Fruit fly (Drosophila melanogaster) whole organism, embryonic: ENCODE measurements around the gene dyw.

Experiments
- Abd-B ChIP-seq: fragments of 200-800 bp; sonication (Bioruptor generic); optimal IDR thresholded peaks from 2 replicates; lab custom pipeline; 2018; ENCODE audit warnings: missing biosample characterization, mild to moderate bottlenecking, missing genetic modification characterization, moderate library complexity
- Asciz ChIP-seq: fragments of 200-800 bp; sonication (Bioruptor generic); optimal IDR thresholded peaks from 2 replicates; lab custom pipeline; 2017; ENCODE audit warnings: missing biosample characterization, mild to moderate bottlenecking, missing genetic modification characterization, missing genetic modification reagents
- Atf3 ChIP-seq: fragments of 200-800 bp; sonication (Bioruptor generic); optimal IDR thresholded peaks from 3 replicates; lab custom pipeline; 2016; ENCODE audit warnings: missing biosample characterization, missing genetic modification characterization
- B-H1 ChIP-seq: fragments of 200-800 bp; sonication (Bioruptor generic); IDR thresholded peaks from 3 replicates; pipeline ENCODE4 v1.3.6; 2022; ENCODE audit warnings: missing biosample characterization, missing genetic modification characterization
- CG10979 ChIP-seq: fragments of 200-800 bp; sonication (Bioruptor generic); optimal IDR thresholded peaks from 2 replicates; lab custom pipeline; 2018; ENCODE audit warnings: missing biosample characterization, mild to moderate bottlenecking, missing genetic modification characterization, moderate library complexity
- CG12299 ChIP-seq: fragments of 200-800 bp; sonication (Bioruptor generic); optimal IDR thresholded peaks from 2 replicates; lab custom pipeline; 2018; ENCODE audit warnings: missing biosample characterization, mild to moderate bottlenecking, missing genetic modification characterization
- CG16863 ChIP-seq: fragments of 200-800 bp; sonication (Bioruptor generic); optimal IDR thresholded peaks from 3 replicates; lab custom pipeline; 2016; ENCODE audit warnings: missing biosample characterization, missing genetic modification characterization
- CG17568 ChIP-seq: fragments of 200-800 bp; sonication (Bioruptor generic); optimal IDR thresholded peaks from 2 replicates; lab custom pipeline; 2018; ENCODE audit warnings: missing biosample characterization, mild to moderate bottlenecking, missing genetic modification characterization, moderate library complexity
- CG18011 ChIP-seq: fragments of 200-800 bp; sonication (Bioruptor generic); optimal IDR thresholded peaks from 2 replicates; lab custom pipeline; 2017; ENCODE audit warnings: missing biosample characterization, missing genetic modification characterization, mild to moderate bottlenecking, moderate library complexity, missing genotype
- CG2889 ChIP-seq: fragments of 200-800 bp; sonication (Bioruptor generic); IDR thresholded peaks from 3 replicates; pipeline ENCODE4 v1.3.6; 2022; ENCODE audit warnings: missing biosample characterization, missing genetic modification characterization
- CG31224 ChIP-seq: fragments of 200-800 bp; sonication (Bioruptor generic); IDR thresholded peaks from 2 replicates; pipeline ENCODE4 v1.3.6; 2022; ENCODE audit warnings: missing biosample characterization, missing genetic modification characterization
- CG3281 ChIP-seq: fragments of 200-800 bp; sonication (Bioruptor generic); optimal IDR thresholded peaks from 3 replicates; lab custom pipeline; 2017; ENCODE audit warnings: missing biosample characterization, mild to moderate bottlenecking, missing genetic modification characterization
- CG4282 ChIP-seq: fragments of 200-800 bp; sonication (Bioruptor generic); optimal IDR thresholded peaks from 2 replicates; lab custom pipeline; 2016; ENCODE audit warnings: missing biosample characterization, missing genetic modification characterization
- CG8290 ChIP-seq, 3 experiments: fragments of 200-800 bp; sonication (Bioruptor generic); optimal IDR thresholded peaks; 2 replicates each; lab custom pipeline; 2016 to 2019; ENCODE audit warnings: missing biosample characterization in 3 of 3, missing genetic modification characterization in 3 of 3, mild to moderate bottlenecking in 2 of 3, moderate library complexity in 1 of 3
- CG8944 ChIP-seq: fragments of 200-800 bp; sonication (Bioruptor generic); optimal IDR thresholded peaks from 3 replicates; lab custom pipeline; 2016; ENCODE audit warnings: missing biosample characterization, missing genetic modification characterization
- CTCF ChIP-seq: fragments of 200-800 bp; sonication (Bioruptor generic); optimal IDR thresholded peaks from 2 replicates; lab custom pipeline; 2017; ENCODE audit warnings: missing biosample characterization, mild to moderate bottlenecking, missing genetic modification characterization, moderate library complexity
- CrebB ChIP-seq: fragments of 200-800 bp; sonication (Bioruptor generic); optimal IDR thresholded peaks from 3 replicates; lab custom pipeline; 2018; ENCODE audit warnings: missing biosample characterization, mild to moderate bottlenecking, missing genetic modification characterization
- H2.0 ChIP-seq: fragments of 200-800 bp; sonication (Bioruptor generic); IDR thresholded peaks from 2 replicates; pipeline ENCODE4 v1.3.6; 2022; ENCODE audit warnings: missing biosample characterization, missing genetic modification characterization
- Hr3 ChIP-seq: fragments of 200-800 bp; sonication (Bioruptor generic); optimal IDR thresholded peaks from 3 replicates; lab custom pipeline; 2016; ENCODE audit warnings: missing biosample characterization, missing genetic modification characterization
- Kr ChIP-seq: fragments of 200-800 bp; sonication (Bioruptor generic); optimal IDR thresholded peaks from 2 replicates; lab custom pipeline; 2017; ENCODE audit warnings: missing biosample characterization, mild to moderate bottlenecking, missing genetic modification characterization
- MESR4 ChIP-seq: fragments of 200-800 bp; sonication (Bioruptor generic); optimal IDR thresholded peaks from 2 replicates; lab custom pipeline; 2018; ENCODE audit warnings: missing biosample characterization, mild to moderate bottlenecking, missing genetic modification characterization, moderate library complexity
- Max ChIP-seq: fragments of 200-800 bp; sonication (Bioruptor generic); optimal IDR thresholded peaks from 2 replicates; lab custom pipeline; 2016; ENCODE audit warnings: missing biosample characterization, mild to moderate bottlenecking, missing genetic modification characterization
- Rfx ChIP-seq: fragments of 200-800 bp; sonication (Bioruptor generic); IDR thresholded peaks from 2 replicates; pipeline ENCODE4 v1.3.6; 2022; ENCODE audit warnings: missing biosample characterization, missing genetic modification characterization
- Sry-δ ChIP-seq: fragments of 200-800 bp; sonication (Bioruptor generic); optimal IDR thresholded peaks from 2 replicates; lab custom pipeline; 2016; ENCODE audit warnings: missing biosample characterization, missing genetic modification characterization
- bbx ChIP-seq: fragments of 200-800 bp; sonication (Bioruptor generic); IDR thresholded peaks from 2 replicates; pipeline ENCODE4 v1.3.6; 2022; ENCODE audit warnings: missing biosample characterization, missing genetic modification characterization; ENCODE audit not compliant: partially characterized antibody
- bigmax ChIP-seq: fragments of 200-800 bp; sonication (Bioruptor generic); optimal IDR thresholded peaks from 2 replicates; lab custom pipeline; 2018; ENCODE audit warnings: missing biosample characterization, mild to moderate bottlenecking, missing genetic modification characterization
- bowl ChIP-seq: fragments of 200-800 bp; sonication (Bioruptor generic); IDR thresholded peaks from 2 replicates; pipeline ENCODE4 v1.3.6; 2022; ENCODE audit warnings: missing biosample characterization, missing genetic modification characterization
- btn ChIP-seq: fragments of 200-800 bp; sonication (Bioruptor generic); optimal IDR thresholded peaks from 2 replicates; lab custom pipeline; 2016; ENCODE audit warnings: missing biosample characterization, missing genetic modification characterization
- ci ChIP-seq: fragments of 200-800 bp; sonication (Bioruptor generic); IDR thresholded peaks from 3 replicates; pipeline ENCODE4 v1.3.6; 2022; ENCODE audit warnings: missing biosample characterization, missing genetic modification characterization
- cwo ChIP-seq: fragments of 200-800 bp; sonication (Bioruptor generic); optimal IDR thresholded peaks from 3 replicates; lab custom pipeline; 2017; ENCODE audit warnings: missing biosample characterization, missing genetic modification characterization, mild to moderate bottlenecking, moderate library complexity, missing genetic modification reagents
- en ChIP-seq: fragments of 200-800 bp; sonication (Bioruptor generic); optimal IDR thresholded peaks from 2 replicates; lab custom pipeline; 2016; ENCODE audit warnings: missing biosample characterization, missing genetic modification characterization
- fd3F ChIP-seq: fragments of 200-800 bp; sonication (Bioruptor generic); optimal IDR thresholded peaks from 2 replicates; lab custom pipeline; 2018; ENCODE audit warnings: missing biosample characterization, mild to moderate bottlenecking, missing genetic modification characterization, moderate library complexity
- fru ChIP-seq: fragments of >200 bp; optimal IDR thresholded peaks from 2 replicates; lab custom pipeline; 2017
- jigr1 ChIP-seq: fragments of 200-800 bp; sonication (Bioruptor generic); IDR thresholded peaks from 3 replicates; pipeline ENCODE4 v1.3.6; 2022; ENCODE audit warnings: missing biosample characterization, missing genetic modification characterization
- lab ChIP-seq: fragments of 200-800 bp; sonication (Bioruptor generic); optimal IDR thresholded peaks from 3 replicates; lab custom pipeline; 2017; ENCODE audit warnings: missing biosample characterization, missing genetic modification characterization, mild to moderate bottlenecking, moderate library complexity, missing genetic modification reagents
- lbe ChIP-seq: fragments of 200-800 bp; sonication (Bioruptor generic); optimal IDR thresholded peaks from 2 replicates; lab custom pipeline; 2016; ENCODE audit warnings: missing biosample characterization, mild to moderate bottlenecking, missing genetic modification characterization
- lola ChIP-seq, 3 experiments: fragments of >200 bp in 2 of 3; fragments of 200-800 bp in 1 of 3; sonication (Bioruptor generic) in 1 of 3; optimal IDR thresholded peaks; 2 replicates each; lab custom pipeline; 2017 to 2019; ENCODE audit warnings: missing biosample characterization in 3 of 3, missing genetic modification characterization in 3 of 3, mild to moderate bottlenecking in 1 of 3, moderate library complexity in 1 of 3
- odd ChIP-seq: fragments of 200-800 bp; sonication (Bioruptor generic); optimal IDR thresholded peaks from 2 replicates; lab custom pipeline; 2017; ENCODE audit warnings: missing biosample characterization, mild to moderate bottlenecking, missing genetic modification characterization
- pan ChIP-seq, 4 experiments: fragments of >200 bp in 3 of 4; fragments of 200-800 bp in 1 of 4; sonication (Bioruptor generic) in 1 of 4; optimal IDR thresholded peaks in 3 of 4; IDR thresholded peaks in 1 of 4; 2 replicates each; pipeline versions ENCODE4 v1.3.6 to Lab custom; 2017 to 2022; ENCODE audit warnings: missing biosample characterization in 2 of 4, missing genetic modification characterization in 2 of 4, mixed read lengths in 1 of 4
- pita ChIP-seq: fragments of 200-800 bp; sonication (Bioruptor generic); optimal IDR thresholded peaks from 2 replicates; lab custom pipeline; 2017; ENCODE audit warnings: missing biosample characterization, mild to moderate bottlenecking, missing genetic modification characterization
- run ChIP-seq: fragments of 200-800 bp; sonication (Bioruptor generic); optimal IDR thresholded peaks from 3 replicates; lab custom pipeline; 2018; ENCODE audit warnings: missing biosample characterization, mild to moderate bottlenecking, missing genetic modification characterization
- sens ChIP-seq: fragments of 200-800 bp; sonication (Bioruptor generic); peaks from one replicate; lab custom pipeline; 2016; ENCODE audit warnings: missing biosample characterization, missing genetic modification characterization
- slp2 ChIP-seq: fragments of 200-800 bp; sonication (Bioruptor generic); optimal IDR thresholded peaks from 2 replicates; lab custom pipeline; 2016; ENCODE audit warnings: missing biosample characterization, missing genetic modification characterization
- sr ChIP-seq: fragments of 200-800 bp; sonication (Bioruptor generic); IDR thresholded peaks from 3 replicates; pipeline ENCODE4 v1.3.6; 2022; ENCODE audit warnings: missing biosample characterization, missing genetic modification characterization
- vvl ChIP-seq: fragments of 200-800 bp; sonication (Bioruptor generic); IDR thresholded peaks from 2 replicates; pipeline ENCODE4 v1.3.6; 2022; ENCODE audit warnings: missing biosample characterization, missing genetic modification characterization
- wek ChIP-seq: fragments of 200-800 bp; sonication (Bioruptor generic); optimal IDR thresholded peaks from 3 replicates; lab custom pipeline; 2018; ENCODE audit warnings: missing biosample characterization, mild to moderate bottlenecking, missing genetic modification characterization, moderate library complexity
- zf30C ChIP-seq: fragments of 200-800 bp; sonication (Bioruptor generic); optimal IDR thresholded peaks from 3 replicates; lab custom pipeline; 2018; ENCODE audit warnings: missing biosample characterization, mild to moderate bottlenecking, missing genetic modification characterization
- zfh1 ChIP-seq: fragments of 200-800 bp; sonication (Bioruptor generic); IDR thresholded peaks from 3 replicates; pipeline ENCODE4 v1.3.6; 2022; ENCODE audit warnings: missing biosample characterization, missing genetic modification characterization

Gene dyw

DNA sequence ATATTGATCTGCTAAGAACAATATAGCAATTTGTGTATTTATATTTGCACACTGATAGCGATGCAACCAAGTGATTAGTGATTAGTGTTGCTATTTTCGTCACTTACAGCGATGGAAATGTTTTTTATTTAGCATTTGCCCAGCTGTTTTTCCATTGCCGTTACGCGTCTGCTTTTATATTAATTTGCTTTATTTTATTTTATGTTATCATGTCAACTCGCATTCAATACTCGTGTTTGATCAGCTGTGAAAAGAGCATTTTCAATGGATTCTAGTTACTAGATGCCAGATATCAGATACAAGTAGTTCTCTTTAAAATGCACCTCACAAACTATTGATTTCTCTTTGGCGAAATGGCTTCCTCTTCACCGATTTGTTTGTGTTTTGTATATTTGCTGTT is 30.3 kb downstream of the dyw start (continued):
- TF ChIP-seq Atf3 (GFP tag; lab: Kevin White, UChicago) (no peak), odd (peak; percentile 3), run (no peak), Kr (GFP tag; lab: Kevin White, UChicago) (no peak), CG17568 (GFP tag; lab: Kevin White, UChicago) (peak; percentile 16), fd3F (no peak), CG3281 (GFP tag; lab: Kevin White, UChicago) (no peak), Hr3 (GFP tag; lab: Kevin White, UChicago) (no peak), jigr1 (GFP tag; lab: Robert Waterston, UW) (no peak), lbe (GFP tag; lab: Kevin White, UChicago) (no peak), Asciz (GFP tag; lab: Kevin White, UChicago) (no peak), vvl (GFP tag; lab: Robert Waterston, UW) (no peak)

DNA sequence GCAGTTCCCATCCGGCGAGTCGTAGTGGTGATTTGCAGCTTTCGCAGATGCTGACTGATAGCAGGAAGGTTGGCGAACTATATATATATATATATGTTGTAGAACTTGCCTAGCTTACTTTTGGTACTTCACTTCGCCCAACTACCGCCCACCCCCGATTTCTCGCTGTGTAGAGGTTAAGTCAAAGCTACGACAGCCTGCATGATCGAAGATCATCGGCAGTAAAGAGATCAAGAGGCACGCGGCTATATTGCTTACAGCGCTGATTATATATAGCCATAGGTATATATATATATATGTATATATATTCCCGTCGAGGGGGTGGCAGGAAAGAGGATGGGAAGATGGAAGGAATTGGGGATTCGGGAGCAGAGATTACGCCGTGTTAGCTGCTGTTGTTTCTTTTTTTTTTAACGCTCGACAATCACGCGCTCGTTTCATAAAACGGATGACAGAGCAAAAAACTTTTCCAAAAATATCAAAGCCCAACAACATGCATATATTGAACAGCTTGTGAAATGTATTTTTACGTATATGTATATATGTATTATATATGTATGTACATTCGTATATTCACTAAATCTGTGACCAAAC is 31.0 kb downstream of the dyw start:
- no peak for TF ChIP-seq CG31224 (GFP tag; lab: Robert Waterston, UW)
- TF ChIP-seq CTCF (GFP tag; lab: Kevin White, UChicago): no peak
- TF ChIP-seq B-H1 (GFP tag; lab: Robert Waterston, UW): no peak
- no peak for TF ChIP-seq pan (optimal IDR thresholded peaks at IDR 0.05; lab: Kevin White, UChicago)
- TF ChIP-seq pan (GFP tag; optimal IDR thresholded peaks at IDR 0.05 in 1 of 2, IDR thresholded peaks at IDR 0.05 in 1 of 2): peak in 1 of 2 experiments; percentile 7
- TF ChIP-seq en (GFP tag; lab: Kevin White, UChicago): no peak
- 0 out of 3 replicates have a peak, but pooled peaks have one; percentile 12 for TF ChIP-seq zfh1 (GFP tag; lab: Robert Waterston, UW)
- TF ChIP-seq CG2889 (GFP tag; lab: Robert Waterston, UW): no peak
- no peak for TF ChIP-seq MESR4 (GFP tag; lab: Kevin White, UChicago)

- TF ChIP-seq wek (GFP tag; lab: Kevin White, UChicago) (no peak), lab (GFP tag; lab: Kevin White, UChicago) (no peak), lola (GFP tag; optimal IDR thresholded peaks at IDR 0.05; lab: Kevin White, UChicago) (no peak), CG8944 (GFP tag; lab: Kevin White, UChicago) (no peak), Max (GFP tag; lab: Kevin White, UChicago) (no peak), bowl (no peak), pita (GFP tag; lab: Kevin White, UChicago) (no peak), btn (no peak), cwo (GFP tag; lab: Kevin White, UChicago) (no peak), CG8290 (GFP tag; optimal IDR thresholded peaks at IDR 0.05; lab: Kevin White, UChicago) (no peak), CG8290 (tag; optimal IDR thresholded peaks at IDR 0.05; lab: Kevin White, UChicago) (peak in 1 of 2 experiments; percentile 6), fru (no peak), sr (GFP tag; lab: Robert Waterston, UW) (no peak), sens (GFP tag; lab: Kevin White, UChicago) (peak; percentile 49), CG12299 (tag; lab: Kevin White, UChicago) (no peak), slp2 (GFP tag; lab: Kevin White, UChicago) (no peak), Abd-B (GFP tag; lab: Kevin White, UChicago) (no peak), zf30C (GFP tag; lab: Kevin White, UChicago) (no peak), Sry-δ (GFP tag; lab: Kevin White, UChicago) (no peak), ci (GFP tag; lab: Robert Waterston, UW) (0 out of 3 replicates have a peak, but pooled peaks have one; percentile 43), H2.0 (GFP tag; lab: Robert Waterston, UW) (no peak), CG18011 (GFP tag; lab: Kevin White, UChicago) (no peak), CG16863 (GFP tag; lab: Kevin White, UChicago) (no peak), CrebB (no peak), Rfx (GFP tag; lab: Robert Waterston, UW) (no peak), bbx (GFP tag; lab: Robert Waterston, UW) (no peak), CG10979 (tag; lab: Kevin White, UChicago) (no peak), CG4282 (GFP tag; lab: Kevin White, UChicago) (no peak), bigmax (GFP tag; lab: Kevin White, UChicago) (no peak)
Measured at dm6 chrX:2661758-2662157, 31.9 kb downstream of the dyw start.
